Fruit fly (Drosophila melanogaster) whole organism, embryonic: Measurements from ENCODE around the gene CG6441.

Experiments used
- Asciz ChIP-seq: fragments of 200-800 bp; sonication (Bioruptor generic); optimal IDR thresholded peaks from 2 replicates; lab custom pipeline; 2017; ENCODE audit warnings: missing biosample characterization, mild to moderate bottlenecking, missing genetic modification characterization, missing genetic modification reagents
- Awh ChIP-seq: fragments of 200-800 bp; sonication (Bioruptor generic); IDR thresholded peaks from 2 replicates; pipeline ENCODE4, ENCODE4 v1.3.6; 2022; ENCODE audit warnings: missing biosample characterization, missing genetic modification characterization
- CG10431 ChIP-seq: fragments of 200-800 bp; sonication (Bioruptor generic); optimal IDR thresholded peaks from 3 replicates; lab custom pipeline; 2018; ENCODE audit warnings: missing biosample characterization, mild to moderate bottlenecking, missing genetic modification characterization
- CG10979 ChIP-seq: fragments of 200-800 bp; sonication (Bioruptor generic); optimal IDR thresholded peaks from 2 replicates; lab custom pipeline; 2018; ENCODE audit warnings: missing biosample characterization, mild to moderate bottlenecking, missing genetic modification characterization, moderate library complexity
- CG11504 ChIP-seq: fragments of 200-800 bp; sonication (Bioruptor generic); optimal IDR thresholded peaks from 3 replicates; lab custom pipeline; 2019; ENCODE audit warnings: missing biosample characterization, mild to moderate bottlenecking, missing genetic modification characterization, moderate library complexity
- CG11695 ChIP-seq: fragments of 200-800 bp; sonication (Bioruptor generic); IDR thresholded peaks from 3 replicates; pipeline ENCODE4 v1.3.6; 2022; ENCODE audit warnings: missing biosample characterization, missing genetic modification characterization
- CG11696 ChIP-seq: fragments of 200-800 bp; sonication (Bioruptor generic); IDR thresholded peaks from 2 replicates; pipeline ENCODE4 v1.3.6; 2022; ENCODE audit warnings: missing biosample characterization, missing genetic modification characterization
- CG12391 ChIP-seq: fragments of 200-800 bp; sonication (Bioruptor generic); optimal IDR thresholded peaks from 3 replicates; lab custom pipeline; 2018; ENCODE audit warnings: missing biosample characterization, mild to moderate bottlenecking, missing genetic modification characterization, moderate library complexity
- CG12744 ChIP-seq: fragments of 200-800 bp; sonication (Bioruptor generic); optimal IDR thresholded peaks from 2 replicates; lab custom pipeline; 2016; ENCODE audit warnings: missing biosample characterization, missing genetic modification characterization
- CG12942 ChIP-seq: fragments of 200-800 bp; sonication (Bioruptor generic); optimal IDR thresholded peaks from 3 replicates; lab custom pipeline; 2016; ENCODE audit warnings: missing biosample characterization, missing genetic modification characterization
- CG16779 ChIP-seq: fragments of 200-800 bp; sonication (Bioruptor generic); IDR thresholded peaks from 2 replicates; pipeline ENCODE4 v1.3.6; 2022; ENCODE audit warnings: missing biosample characterization, missing genetic modification characterization
- CG17385 ChIP-seq: fragments of 200-800 bp; sonication (Bioruptor generic); optimal IDR thresholded peaks from 3 replicates; lab custom pipeline; 2018; ENCODE audit warnings: missing biosample characterization, mild to moderate bottlenecking, missing genetic modification characterization
- CG18764 ChIP-seq: fragments of 200-800 bp; sonication (Bioruptor generic); optimal IDR thresholded peaks from 3 replicates; lab custom pipeline; 2016; ENCODE audit warnings: missing biosample characterization, missing genetic modification characterization
- CG2199 ChIP-seq: fragments of 200-800 bp; sonication (Bioruptor generic); IDR thresholded peaks from 3 replicates; pipeline ENCODE4 v1.3.6; 2022; ENCODE audit warnings: missing biosample characterization, missing genetic modification characterization
- CG4404 ChIP-seq: fragments of 200-800 bp; sonication (Bioruptor generic); IDR thresholded peaks from 2 replicates; pipeline ENCODE4 v1.3.6; 2022; ENCODE audit warnings: missing biosample characterization, missing genetic modification characterization
- CG4820 ChIP-seq: fragments of 200-800 bp; sonication (Bioruptor generic); optimal IDR thresholded peaks from 3 replicates; lab custom pipeline; 2016; ENCODE audit warnings: missing biosample characterization, missing genetic modification characterization
- CG4854 ChIP-seq: fragments of 200-800 bp; sonication (Bioruptor generic); optimal IDR thresholded peaks from 2 replicates; lab custom pipeline; 2016; ENCODE audit warnings: missing biosample characterization, missing genetic modification characterization, inconsistent platforms
- CG6654 ChIP-seq: fragments of 200-800 bp; sonication (Bioruptor generic); optimal IDR thresholded peaks from 2 replicates; lab custom pipeline; 2017; ENCODE audit warnings: missing biosample characterization, mild to moderate bottlenecking, missing genetic modification characterization
- CG6765 ChIP-seq: fragments of 200-800 bp; sonication (Bioruptor generic); optimal IDR thresholded peaks from 3 replicates; lab custom pipeline; 2017; ENCODE audit warnings: missing biosample characterization, mild to moderate bottlenecking, missing genetic modification characterization
- CG7357 ChIP-seq: fragments of 200-800 bp; sonication (Bioruptor generic); IDR thresholded peaks from 3 replicates; pipeline ENCODE4 v1.3.6; 2022; ENCODE audit warnings: missing biosample characterization, missing genetic modification characterization
- CG9437 ChIP-seq: fragments of 200-800 bp; sonication (Bioruptor generic); optimal IDR thresholded peaks from 2 replicates; lab custom pipeline; 2018; ENCODE audit warnings: missing biosample characterization, mild to moderate bottlenecking, missing genetic modification characterization
- CHES-1-like ChIP-seq: fragments of 200-800 bp; sonication (Bioruptor generic); optimal IDR thresholded peaks from 2 replicates; lab custom pipeline; 2016; ENCODE audit warnings: missing biosample characterization, missing genetic modification characterization
- Dip2 ChIP-seq: fragments of 200-800 bp; sonication (Bioruptor generic); IDR thresholded peaks from 2 replicates; pipeline ENCODE4 v1.3.6; 2022; ENCODE audit warnings: missing biosample characterization, missing genetic modification characterization
- Drgx ChIP-seq: fragments of 200-800 bp; sonication (Bioruptor generic); IDR thresholded peaks from 2 replicates; pipeline ENCODE4 v1.3.6; 2022; ENCODE audit warnings: missing biosample characterization, missing genetic modification characterization
- E2f2 ChIP-seq: fragments of 200-800 bp; sonication (Bioruptor generic); IDR thresholded peaks from 2 replicates; pipeline ENCODE4 v1.3.6; 2022; ENCODE audit warnings: missing biosample characterization, missing genetic modification characterization
- Ets65A ChIP-seq: fragments of 200-800 bp; sonication (Bioruptor generic); peaks from one replicate; lab custom pipeline; 2016; ENCODE audit warnings: missing biosample characterization, missing genetic modification characterization
- HHEX ChIP-seq: fragments of 200-800 bp; sonication (Bioruptor generic); optimal IDR thresholded peaks from 3 replicates; lab custom pipeline; 2017; ENCODE audit warnings: missing biosample characterization, mild to moderate bottlenecking, missing genetic modification characterization, missing genetic modification reagents
- HLH4C ChIP-seq: fragments of 200-800 bp; sonication (Bioruptor generic); IDR thresholded peaks from 3 replicates; pipeline ENCODE4 v1.3.6; 2022; ENCODE audit warnings: missing biosample characterization, missing genetic modification characterization; ENCODE audit not compliant: partially characterized antibody
- Hand ChIP-seq: fragments of 200-800 bp; sonication (Bioruptor generic); optimal IDR thresholded peaks from 2 replicates; lab custom pipeline; 2017; ENCODE audit warnings: mild to moderate bottlenecking, missing biosample characterization, missing genetic modification reagents, missing genetic modification characterization
- HmgD ChIP-seq: fragments of 200-800 bp; sonication (Bioruptor generic); optimal IDR thresholded peaks from 3 replicates; lab custom pipeline; 2016; ENCODE audit warnings: missing biosample characterization, missing genetic modification characterization
- Mad ChIP-seq: fragments of 200-800 bp; sonication (Bioruptor generic); optimal IDR thresholded peaks from 2 replicates; lab custom pipeline; 2016; ENCODE audit warnings: missing biosample characterization, missing genetic modification characterization
- Oaz ChIP-seq: fragments of 200-800 bp; sonication (Bioruptor generic); IDR thresholded peaks from 2 replicates; pipeline ENCODE4 v1.3.6; 2022; ENCODE audit warnings: missing biosample characterization, missing genetic modification characterization
- Optix ChIP-seq: fragments of 200-800 bp; sonication (Bioruptor generic); IDR thresholded peaks from 3 replicates; pipeline ENCODE4 v1.3.6; 2022; ENCODE audit warnings: missing biosample characterization, missing genetic modification characterization
- Pdp1 ChIP-seq, 2 experiments: fragments of 200-800 bp; sonication (Bioruptor generic); optimal IDR thresholded peaks; 3 replicates each; lab custom pipeline; 2016; ENCODE audit warnings: missing biosample characterization in 2 of 2, missing genetic modification characterization in 2 of 2, mild to moderate bottlenecking in 1 of 2, moderate library complexity in 1 of 2
- Poxn ChIP-seq: fragments of 200-800 bp; sonication (Bioruptor generic); IDR thresholded peaks from 2 replicates; pipeline ENCODE4 v1.3.6; 2022; ENCODE audit warnings: missing biosample characterization, missing genetic modification characterization
- TFAM ChIP-seq: fragments of 200-800 bp; sonication (Bioruptor generic); optimal IDR thresholded peaks from 2 replicates; lab custom pipeline; 2017; ENCODE audit warnings: missing biosample characterization, missing genetic modification characterization, inconsistent platforms
- br ChIP-seq: fragments of >200 bp; optimal IDR thresholded peaks from 2 replicates; lab custom pipeline; 2017
- cad ChIP-seq: fragments of >200 bp; optimal IDR thresholded peaks from 2 replicates; lab custom pipeline; 2017; ENCODE audit warnings: missing biosample characterization, missing genetic modification characterization
- dysf ChIP-seq: fragments of 200-800 bp; sonication (Bioruptor generic); IDR thresholded peaks from 3 replicates; pipeline ENCODE4 v1.3.6; 2022; ENCODE audit warnings: missing biosample characterization, missing genetic modification characterization
- nom ChIP-seq: fragments of 200-800 bp; sonication (Bioruptor generic); optimal IDR thresholded peaks from 2 replicates; lab custom pipeline; 2017; ENCODE audit warnings: missing biosample characterization, missing genetic modification characterization, mild to moderate bottlenecking, moderate library complexity, missing genetic modification reagents
- onecut ChIP-seq: fragments of 200-800 bp; sonication (Bioruptor generic); IDR thresholded peaks from 2 replicates; pipeline ENCODE4 v1.3.6; 2022; ENCODE audit warnings: missing biosample characterization, missing genetic modification characterization
- pb ChIP-seq: fragments of 200-800 bp; sonication (Bioruptor generic); optimal IDR thresholded peaks from 3 replicates; lab custom pipeline; 2016; ENCODE audit warnings: missing biosample characterization, missing genetic modification characterization
- phol ChIP-seq: fragments of 200-800 bp; sonication (Bioruptor generic); optimal IDR thresholded peaks from 3 replicates; lab custom pipeline; 2018; ENCODE audit warnings: missing biosample characterization, mild to moderate bottlenecking, missing genetic modification characterization, moderate library complexity
- pros ChIP-seq: fragments of 200-800 bp; sonication (Bioruptor generic); optimal IDR thresholded peaks from 3 replicates; lab custom pipeline; 2019; ENCODE audit warnings: missing biosample characterization, mild to moderate bottlenecking, missing genetic modification characterization, moderate library complexity
- ranshi ChIP-seq: fragments of 200-800 bp; sonication (Bioruptor generic); IDR thresholded peaks from 2 replicates; pipeline ENCODE4 v1.3.6; 2022; ENCODE audit warnings: missing biosample characterization, missing genetic modification characterization
- stc ChIP-seq: fragments of 200-800 bp; sonication (Bioruptor generic); IDR thresholded peaks from 2 replicates; pipeline ENCODE4 v1.3.6; 2022; ENCODE audit warnings: missing biosample characterization, missing genetic modification characterization
- zen ChIP-seq: fragments of 200-800 bp; sonication (Bioruptor generic); optimal IDR thresholded peaks from 3 replicates; lab custom pipeline; 2018; ENCODE audit warnings: missing biosample characterization, mild to moderate bottlenecking, missing genetic modification characterization, moderate library complexity

Gene CG6441

dm6 chr2L:7501743-7502142 lies 27.2 kb downstream of the CG6441 start (continued):
- TF ChIP-seq phol (tag; lab: Kevin White, UChicago) = no peak
- TF ChIP-seq CG17385 = no peak
- TF ChIP-seq CG12744 = no peak
- no peak for TF ChIP-seq zen
- no peak for TF ChIP-seq CG12942 (GFP tag; lab: Kevin White, UChicago)
- TF ChIP-seq Drgx (GFP tag; lab: Robert Waterston, UW) = 0 out of 2 replicates have a peak, but pooled peaks have one; percentile 20
- TF ChIP-seq Pdp1 (GFP tag; optimal IDR thresholded peaks at IDR 0.05; lab: Kevin White, UChicago) = no peak
- no peak for TF ChIP-seq onecut (GFP tag; lab: Robert Waterston, UW)
- TF ChIP-seq CG16779 (GFP tag; lab: Robert Waterston, UW) = no peak
- TF ChIP-seq HmgD = no peak
- TF ChIP-seq Optix (GFP tag; lab: Robert Waterston, UW) = no peak
- TF ChIP-seq, all 482 proteins: peak for 4

dm6 chr2L:7503719-7504118 lies 29.2 kb downstream of the CG6441 start:
- no peak for TF ChIP-seq HHEX (GFP tag; lab: Kevin White, UChicago)
- peak; percentile 25; the same call in 1 of the 3 replicates for TF ChIP-seq dysf (GFP tag; lab: Robert Waterston, UW)
- no peak for TF ChIP-seq CG10431 (GFP tag; lab: Kevin White, UChicago)
- TF ChIP-seq CG11695 (GFP tag; lab: Robert Waterston, UW) = 0 out of 3 replicates have a peak, but pooled peaks have one; percentile 6
- TF ChIP-seq CG11504 (tag; lab: Kevin White, UChicago) = no peak
- TF ChIP-seq Hand (GFP tag; lab: Kevin White, UChicago) = no peak
- TF ChIP-seq ranshi (GFP tag; lab: Robert Waterston, UW) = no peak
- peak; percentile 44 for TF ChIP-seq Drgx (GFP tag; lab: Robert Waterston, UW)
- no peak for TF ChIP-seq CG18764 (GFP tag; lab: Kevin White, UChicago)
- no peak for TF ChIP-seq CG11696 (GFP tag; lab: Robert Waterston, UW)
- TF ChIP-seq Awh = 0 out of 2 replicates have a peak, but pooled peaks have one; percentile 14
- TF ChIP-seq Oaz (GFP tag; lab: Robert Waterston, UW) = no peak
- TF ChIP-seq stc (GFP tag; lab: Robert Waterston, UW) = no peak
- TF ChIP-seq nom (GFP tag; lab: Kevin White, UChicago) = peak; percentile 9

- TF ChIP-seq Dip2 (GFP tag; lab: Robert Waterston, UW) (no peak), CG4404 (no peak), cad (GFP tag; lab: Kevin White, UChicago) (peak; percentile 65), pb (GFP tag; lab: Kevin White, UChicago) (no peak), CG4854 (GFP tag; lab: Kevin White, UChicago) (no peak), CG6654 (GFP tag; lab: Kevin White, UChicago) (peak; percentile 85), CG9437 (no peak), CG7357 (no peak), br (lab: Kevin White, UChicago) (no peak), Mad (GFP tag; lab: Kevin White, UChicago) (no peak), CG12391 (tag; lab: Kevin White, UChicago) (no peak), Drgx (GFP tag; lab: Robert Waterston, UW) (no peak), CG6765 (GFP tag; lab: Kevin White, UChicago) (no peak)
- TF ChIP-seq, all 482 proteins: peak for 2
Measured at dm6 chr2L:7504529-7504928, 30.0 kb downstream of the CG6441 start.

dm6 chr2L:7505976-7506375 lies 31.5 kb downstream of the CG6441 start:
- TF ChIP-seq TFAM (no peak), E2f2 (GFP tag; lab: Robert Waterston, UW) (no peak), ranshi (GFP tag; lab: Robert Waterston, UW) (no peak), CG11696 (GFP tag; lab: Robert Waterston, UW) (peak; percentile 77), pros (GFP tag; lab: Kevin White, UChicago) (peak; percentile 6), CHES-1-like (GFP tag; lab: Kevin White, UChicago) (no peak), CG4820 (GFP tag; lab: Kevin White, UChicago) (no peak), CG6654 (GFP tag; lab: Kevin White, UChicago) (peak; percentile 65), HLH4C (no peak), Ets65A (GFP tag; lab: Kevin White, UChicago) (peak; percentile 8), CG10979 (tag; lab: Kevin White, UChicago) (peak; percentile 2), CG2199 (GFP tag; lab: Robert Waterston, UW) (0 out of 3 replicates have a peak, but pooled peaks have one; percentile 65), CG9437 (no peak), Asciz (no peak), phol (tag; lab: Kevin White, UChicago) (peak; percentile 3), Poxn (GFP tag; lab: Robert Waterston, UW) (no peak)
